Fruit fly (Drosophila melanogaster): Measurements from ENCODE around the gene CG17168.

The CG17168 gene

DNA sequence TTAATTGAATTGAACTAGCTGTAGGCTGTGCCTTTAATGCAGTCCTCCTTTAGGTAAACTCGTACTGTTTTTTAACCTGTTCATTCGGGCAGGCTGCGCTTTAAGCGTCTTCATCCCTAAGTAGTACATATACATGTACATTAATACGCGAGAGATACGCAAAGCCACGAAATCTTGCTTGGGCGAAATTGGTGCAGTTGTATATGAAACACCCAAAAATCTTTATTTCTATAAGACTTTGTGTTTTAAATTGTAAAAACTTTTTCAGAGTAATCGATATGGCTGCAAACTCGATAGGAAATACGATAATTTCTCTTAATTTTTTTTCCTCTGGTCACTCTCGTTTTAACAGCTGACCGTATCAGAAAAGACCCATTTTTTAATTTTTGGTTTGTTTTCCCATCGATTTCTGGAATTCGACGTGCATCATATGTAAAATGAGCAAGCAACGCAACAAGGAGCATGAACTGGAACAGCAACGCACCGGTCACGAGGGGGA, at the start of gene CG17168, which contains the start of gene CG17163:
Gene CG17168 (plus strand): TSS at position 332 of the 499 bp plus-strand sequence.
Gene CG17163 (minus strand): TSS at position 303 of the 499 bp plus-strand sequence.
- TF ChIP-seq kay (GFP tag; ENCODE audit: borderline replicate concordance) (peak; percentile 63), cnc (optimal IDR thresholded peaks at IDR 0.05) (no peak), tj (GFP tag; optimal IDR thresholded peaks at IDR 0.05) (peak; percentile 17), CG1620 (GFP tag; optimal IDR thresholded peaks at IDR 0.05) (no peak), ovo (GFP tag; optimal IDR thresholded peaks at IDR 0.05) (no peak), pad (GFP tag; optimal IDR thresholded peaks at IDR 0.05) (no peak), CG7101 (tag; optimal IDR thresholded peaks at IDR 0.05) (no peak)

DNA sequence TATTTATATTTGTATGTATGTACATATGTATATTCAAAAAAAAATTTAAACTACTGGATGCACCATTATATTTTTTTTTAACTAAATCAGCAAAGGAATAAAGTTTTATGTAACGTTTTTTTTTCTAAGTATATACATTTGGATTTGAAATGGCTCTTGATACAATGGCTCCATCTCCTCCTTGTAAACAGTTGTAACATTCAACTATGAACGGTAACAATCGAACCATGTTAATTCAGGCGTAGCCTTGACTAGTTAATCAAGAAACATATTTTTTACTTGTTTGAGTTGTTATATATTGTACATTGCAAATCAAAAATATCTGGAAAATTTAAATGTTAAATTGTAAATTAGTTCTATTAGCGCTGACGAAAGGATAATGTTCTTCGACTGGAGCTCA, 46.8 kb upstream of the CG17168 start, which contains the start of gene CG12061:
Gene CG12061 (plus strand): TSS at position 301 of the 400 bp plus-strand sequence.
- TF ChIP-seq ovo (GFP tag; optimal IDR thresholded peaks at IDR 0.05) (no peak), CG7101 (tag; optimal IDR thresholded peaks at IDR 0.05) (no peak), tj (GFP tag; optimal IDR thresholded peaks at IDR 0.05) (no peak), CG14711 (tag; optimal IDR thresholded peaks at IDR 0.05) (no peak)

dm6 chrX:23067521-23068459, 14.7 kb upstream of the CG17168 start, which contains the start of gene CG17167:
TSS of gene CG17167 (plus strand) at chrX:23068301.
- no peak for TF ChIP-seq CG7045 (GFP tag; optimal IDR thresholded peaks at IDR 0.05)
- TF ChIP-seq CG11617 (GFP tag; optimal IDR thresholded peaks at IDR 0.05), result no peak
- no peak for TF ChIP-seq kay (GFP tag; ENCODE audit: borderline replicate concordance)
- TF ChIP-seq CG1620 (GFP tag; optimal IDR thresholded peaks at IDR 0.05), result no peak
- no peak for TF ChIP-seq CG12768 (GFP tag; optimal IDR thresholded peaks at IDR 0.05)
- no peak for TF ChIP-seq Hr96 (GFP tag; optimal IDR thresholded peaks at IDR 0.05)
- no peak for TF ChIP-seq bab1 (GFP tag; optimal IDR thresholded peaks at IDR 0.05)
- TF ChIP-seq CG14711 (tag; optimal IDR thresholded peaks at IDR 0.05), result no peak

dm6 chrX:23071237-23071688, 11.3 kb upstream of the CG17168 start:
- no peak for TF ChIP-seq CG1620 (GFP tag; optimal IDR thresholded peaks at IDR 0.05)

- TF ChIP-seq CG5204 (GFP tag; optimal IDR thresholded peaks at IDR 0.05) (no peak), tj (GFP tag; optimal IDR thresholded peaks at IDR 0.05) (no peak), CG11617 (GFP tag; optimal IDR thresholded peaks at IDR 0.05) (no peak), bab1 (GFP tag; optimal IDR thresholded peaks at IDR 0.05) (no peak), Clk (GFP tag; optimal IDR thresholded peaks at IDR 0.05) (no peak), pad (GFP tag; optimal IDR thresholded peaks at IDR 0.05) (no peak), CG33017 (tag; optimal IDR thresholded peaks at IDR 0.05) (no peak), Hr96 (GFP tag; optimal IDR thresholded peaks at IDR 0.05) (no peak), Mnt (GFP tag; optimal IDR thresholded peaks at IDR 0.05) (no peak), cnc (optimal IDR thresholded peaks at IDR 0.05) (no peak), CG14711 (tag; optimal IDR thresholded peaks at IDR 0.05) (no peak), toe (GFP tag; optimal IDR thresholded peaks at IDR 0.05) (no peak), cic (GFP tag; optimal IDR thresholded peaks at IDR 0.05) (no peak), CG1620 (GFP tag; optimal IDR thresholded peaks at IDR 0.05) (no peak), CG7045 (GFP tag; optimal IDR thresholded peaks at IDR 0.05) (no peak)
These were observed 9.1 kb upstream of the CG17168 start for dm6 chrX:23073402-23073801.

- peak; percentile 80 for TF ChIP-seq tj (GFP tag; optimal IDR thresholded peaks at IDR 0.05)
- no peak for TF ChIP-seq Mnt (GFP tag; optimal IDR thresholded peaks at IDR 0.05)
These were observed 1.8 kb downstream of the CG17168 start, which contains the start of gene CG17169 for dm6 chrX:23084372-23084771. TSS of gene CG17169 (plus strand) at chrX:23084672.

DNA sequence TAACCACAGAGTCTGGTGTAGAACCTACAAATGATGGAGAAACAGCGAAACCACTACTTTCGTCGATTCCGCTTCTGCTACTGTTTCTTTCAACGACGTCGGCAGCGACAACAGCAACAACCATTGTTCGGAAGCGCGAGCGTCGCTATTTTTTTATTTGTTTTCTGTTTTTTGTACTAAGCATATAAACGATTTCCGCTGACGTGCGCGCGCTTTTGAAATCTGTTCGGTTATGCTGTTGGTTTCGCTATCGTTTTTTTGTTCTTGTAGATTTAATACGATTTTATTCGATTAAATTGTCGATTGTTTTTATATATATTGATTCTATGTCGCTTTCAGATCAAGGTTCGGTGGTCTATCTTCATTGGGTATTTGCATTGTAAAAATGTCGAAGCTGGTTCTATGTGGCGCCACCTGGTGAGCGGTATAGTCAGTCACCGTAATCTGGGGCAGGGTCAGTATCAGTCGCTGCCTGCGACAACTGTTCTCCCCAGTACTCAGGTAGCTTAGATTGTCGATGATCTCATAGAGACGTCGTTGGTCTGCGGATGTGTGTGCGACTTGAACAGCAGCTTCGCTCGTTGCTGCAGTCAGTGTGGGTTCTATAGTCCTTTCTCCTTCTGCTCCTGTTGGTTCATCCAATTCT, 6.7 kb downstream of the CG17168 start:
- TF ChIP-seq CG1620 (GFP tag; optimal IDR thresholded peaks at IDR 0.05) (no peak), CG7045 (GFP tag; optimal IDR thresholded peaks at IDR 0.05) (no peak), tj (GFP tag; optimal IDR thresholded peaks at IDR 0.05) (peak; percentile 92), cnc (optimal IDR thresholded peaks at IDR 0.05) (no peak), ovo (GFP tag; optimal IDR thresholded peaks at IDR 0.05) (no peak), CG5204 (GFP tag; optimal IDR thresholded peaks at IDR 0.05) (no peak), kay (GFP tag; ENCODE audit: borderline replicate concordance) (no peak)
